Fruit fly (Drosophila melanogaster) whole organism: ENCODE data around the gene CG13833.

Source experiments
- CG8478 ChIP-seq: fragments of >200 bp; optimal IDR thresholded peaks from 2 replicates; lab custom pipeline; 2018; ENCODE audit warnings: inconsistent platforms
- EcR ChIP-seq, 2 experiments: fragments of >200 bp; optimal IDR thresholded peaks; 2 replicates each; lab custom pipeline; 2017; ENCODE audit warnings: missing biosample characterization in 2 of 2, missing genetic modification characterization in 2 of 2, missing genetic modification reagents in 2 of 2
- pan ChIP-seq: fragments of >200 bp; optimal IDR thresholded peaks from 2 replicates; lab custom pipeline; 2017
- psq ChIP-seq: fragments of >200 bp; optimal IDR thresholded peaks from 2 replicates; lab custom pipeline; 2017
- usp ChIP-seq: fragments of >200 bp; optimal IDR thresholded peaks from 2 replicates; lab custom pipeline; 2017; ENCODE audit warnings: missing biosample characterization, missing genetic modification characterization, mixed read lengths

- no peak for TF ChIP-seq CG8478 (lab: Kevin White, UChicago)
- TF ChIP-seq usp (GFP tag; lab: Kevin White, UChicago) = no peak
- no peak for TF ChIP-seq psq (lab: Kevin White, UChicago)
- no peak for TF ChIP-seq pan (lab: Kevin White, UChicago)
- no peak for TF ChIP-seq EcR (GFP tag; optimal IDR thresholded peaks at IDR 0.05; lab: Kevin White, UChicago)
Observed at dm6 chr3R:23036321-23036720, 958 bp upstream of the CG13833 start.
